Fruit fly (Drosophila melanogaster): ENCODE measurements around the gene CG18789.

CG18789 gene

DNA sequence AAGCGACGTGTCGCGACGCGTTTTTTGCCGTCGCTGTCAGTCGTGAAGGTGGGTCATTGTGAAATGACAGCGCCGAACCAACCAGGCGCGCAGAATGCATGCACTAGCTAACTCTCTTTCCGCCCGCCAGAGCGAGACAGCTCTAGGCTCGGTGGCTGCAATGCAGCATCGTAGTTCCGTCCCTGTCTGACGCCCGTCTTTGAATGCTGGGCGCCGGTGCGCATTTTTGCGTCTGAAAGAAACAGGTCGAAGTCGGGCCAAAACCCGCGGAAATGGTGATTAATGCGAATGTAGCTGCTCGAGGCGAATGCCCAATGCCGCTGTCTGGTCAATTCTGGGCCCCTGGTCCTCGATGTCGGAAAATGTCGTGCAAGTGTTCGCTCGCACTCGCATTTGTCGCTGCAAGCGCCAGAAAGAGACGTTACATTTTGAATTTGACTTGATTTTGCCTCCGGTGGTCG, 12.1 kb upstream of the CG18789 start (continued):
- TF ChIP-seq maf-S (GFP tag; optimal IDR thresholded peaks at IDR 0.05) (no peak), Dip2 (GFP tag; IDR thresholded peaks at IDR 0.05) (no peak), vnd (GFP tag; IDR thresholded peaks at IDR 0.05; ENCODE audit: partially characterized antibody) (no peak), Med (GFP tag) (peak; percentile 96), CoRest (tag; optimal IDR thresholded peaks at IDR 0.05) (peak; percentile 21), sim (GFP tag; IDR thresholded peaks at IDR 0.05) (no peak), CG2129 (GFP tag; IDR thresholded peaks at IDR 0.05; ENCODE audit: partially characterized antibody) (no peak), stwl (tag; optimal IDR thresholded peaks at IDR 0.05) (peak; percentile 43), CG43689 (GFP tag; IDR thresholded peaks at IDR 0.05) (no peak), CG11560 (tag; IDR thresholded peaks at IDR 0.05) (no peak), Ets65A (GFP tag) (no peak), CTCF (GFP tag; optimal IDR thresholded peaks at IDR 0.05) (peak; percentile 79), odd (GFP tag; optimal IDR thresholded peaks at IDR 0.05) (peak; percentile 24), Doc3 (GFP tag; IDR thresholded peaks at IDR 0.05; ENCODE audit: partially characterized antibody) (no peak), Nf-YB (GFP tag; optimal IDR thresholded peaks at IDR 0.05) (peak; percentile 94), Taf1 (GFP tag; IDR thresholded peaks at IDR 0.05) (no peak), CG14710 (tag; optimal IDR thresholded peaks at IDR 0.05) (peak; percentile 46), pan (optimal IDR thresholded peaks at IDR 0.05) (no peak), pan (GFP tag; optimal IDR thresholded peaks at IDR 0.05 in 1 of 2, IDR thresholded peaks at IDR 0.05 in 1 of 2) (no peak), peb (GFP tag; IDR thresholded peaks at IDR 0.05) (no peak), fd96Cb (tag; optimal IDR thresholded peaks at IDR 0.05) (no peak), PHDP (tag; optimal IDR thresholded peaks at IDR 0.05) (peak; percentile 49), gsb-n (tag; optimal IDR thresholded peaks at IDR 0.05) (peak; percentile 19), onecut (GFP tag; IDR thresholded peaks at IDR 0.05) (peak; percentile 92), CG10267 (tag; optimal IDR thresholded peaks at IDR 0.05) (no peak), crc (GFP tag; optimal IDR thresholded peaks at IDR 0.05) (no peak), CG10431 (GFP tag; optimal IDR thresholded peaks at IDR 0.05) (peak; percentile 85), CG4424 (GFP tag; optimal IDR thresholded peaks at IDR 0.05) (no peak), CG10274 (GFP tag; optimal IDR thresholded peaks at IDR 0.05) (peak; percentile 13), kni (GFP tag; optimal IDR thresholded peaks at IDR 0.05) (peak; percentile 100), CG6654 (GFP tag; optimal IDR thresholded peaks at IDR 0.05) (no peak), Ssrp (tag; optimal IDR thresholded peaks at IDR 0.05) (no peak), CG17186 (GFP tag; optimal IDR thresholded peaks at IDR 0.05) (peak; percentile 87), grn (GFP tag; optimal IDR thresholded peaks at IDR 0.05) (peak; percentile 5), NC2α (GFP tag; optimal IDR thresholded peaks at IDR 0.05) (peak; percentile 33), CG4404 (GFP tag; IDR thresholded peaks at IDR 0.05) (no peak), CG14050 (GFP tag; IDR thresholded peaks at IDR 0.05) (no peak), HmgZ (tag; optimal IDR thresholded peaks at IDR 0.05) (peak; percentile 93), nau (GFP tag; optimal IDR thresholded peaks at IDR 0.05) (peak; percentile 84), eve (GFP tag; optimal IDR thresholded peaks at IDR 0.05) (no peak), Fer2 (tag; optimal IDR thresholded peaks at IDR 0.05) (no peak), dm (GFP tag; optimal IDR thresholded peaks at IDR 0.05) (peak; percentile 46), CG18619 (GFP tag; optimal IDR thresholded peaks at IDR 0.05) (peak; percentile 29), Six4 (GFP tag; optimal IDR thresholded peaks at IDR 0.05) (no peak), CG6272 (GFP tag; IDR thresholded peaks at IDR 0.05) (peak; percentile 57; the same call in 1 of the 2 replicates), CG7357 (GFP tag; IDR thresholded peaks at IDR 0.05) (no peak), psq (GFP tag; optimal IDR thresholded peaks at IDR 0.05) (peak; percentile 6), Blimp-1 (GFP tag; optimal IDR thresholded peaks at IDR 0.05) (peak; percentile 45), CG12391 (tag; optimal IDR thresholded peaks at IDR 0.05) (peak; percentile 24), CG6683 (GFP tag; optimal IDR thresholded peaks at IDR 0.05) (no peak), CG14441 (GFP tag; IDR thresholded peaks at IDR 0.05) (no peak), amos (GFP tag; IDR thresholded peaks at IDR 0.05; ENCODE audit: partially characterized antibody) (no peak)
